Worm (Caenorhabditis elegans) whole organism, L4 larva: ENCODE data around the gene B0334.5.

Source experiments
- D1046.2 ChIP-seq: fragments of 200-800 bp; sonication (Bioruptor generic); IDR thresholded peaks from 2 replicates; pipeline ENCODE4 v1.3.6; 2022; ENCODE audit warnings: missing genetic modification characterization, missing compliant biosample characterization
- F37D6.2 ChIP-seq: sonication (generic microtip); optimal IDR thresholded peaks from 2 replicates; lab custom pipeline; 2016; ENCODE audit warnings: mild to moderate bottlenecking, missing genetic modification characterization, missing compliant biosample characterization
- R02D3.7 ChIP-seq: fragments of 150-350 bp; sonication (generic microtip); optimal IDR thresholded peaks from 3 replicates; lab custom pipeline; 2014; ENCODE audit warnings: missing biosample characterization, missing genetic modification characterization
- Y105C5A.15 ChIP-seq: fragments of 200-800 bp; sonication (Bioruptor generic); IDR thresholded peaks from 2 replicates; pipeline ENCODE4 v1.3.6; 2022; ENCODE audit warnings: missing genetic modification characterization, missing compliant biosample characterization
- Y48G9A.11 ChIP-seq: fragments of 200-800 bp; sonication (Bioruptor generic); IDR thresholded peaks from 2 replicates; pipeline ENCODE4 v1.3.6; 2022; ENCODE audit warnings: missing genetic modification reagents, missing genetic modification characterization, missing compliant biosample characterization
- aha-1 ChIP-seq: fragments of 150-350 bp; peaks from one replicate; lab custom pipeline; 2014; ENCODE audit warnings: missing biosample characterization, missing genetic modification characterization
- attf-4 ChIP-seq: sonication (generic microtip); optimal IDR thresholded peaks from 3 replicates; lab custom pipeline; 2017; ENCODE audit warnings: missing biosample characterization, missing genetic modification characterization
- ceh-20 ChIP-seq: fragments of 200-800 bp; sonication (Bioruptor generic); IDR thresholded peaks from 2 replicates; pipeline ENCODE4 v1.3.6; 2022; ENCODE audit warnings: missing genetic modification reagents, missing genetic modification characterization, missing compliant biosample characterization
- ceh-28 ChIP-seq: fragments of 150-350 bp; optimal IDR thresholded peaks from 2 replicates; lab custom pipeline; 2014; ENCODE audit warnings: missing biosample characterization, missing genetic modification reagents, missing genetic modification characterization
- ceh-62 ChIP-seq: sonication (generic microtip); optimal IDR thresholded peaks from 2 replicates; lab custom pipeline; 2017; ENCODE audit warnings: missing biosample characterization, missing genetic modification characterization
- dmd-6 ChIP-seq: fragments of 200-800 bp; sonication (Bioruptor generic); IDR thresholded peaks from 2 replicates; pipeline ENCODE4 v1.3.6; 2022; ENCODE audit warnings: missing genetic modification reagents, missing genetic modification characterization, missing compliant biosample characterization
- dmd-8 ChIP-seq: fragments of 200-800 bp; sonication (Bioruptor generic); IDR thresholded peaks from 2 replicates; pipeline ENCODE4 v1.3.6; 2022; ENCODE audit warnings: missing genetic modification characterization, missing compliant biosample characterization
- dmd-9 ChIP-seq: fragments of 200-800 bp; sonication (Bioruptor generic); IDR thresholded peaks from 2 replicates; pipeline ENCODE4 v1.3.6; 2022; ENCODE audit warnings: missing genetic modification reagents, missing genetic modification characterization, missing compliant biosample characterization
- dve-1 ChIP-seq: sonication (generic microtip); optimal IDR thresholded peaks from 2 replicates; lab custom pipeline; 2017; ENCODE audit warnings: antibody characterized with exemption, mild to moderate bottlenecking, missing genetic modification characterization, missing compliant biosample characterization; ENCODE audit not compliant: insufficient read depth
- gei-8 ChIP-seq: fragments of 200-800 bp; sonication (Bioruptor generic); optimal IDR thresholded peaks from 2 replicates; lab custom pipeline; 2018; ENCODE audit warnings: mild to moderate bottlenecking, missing genetic modification characterization, missing compliant biosample characterization
- hif-1 ChIP-seq, 2 experiments: sonication (generic microtip); optimal IDR thresholded peaks; 2 replicates each; lab custom pipeline; 2016 to 2017; ENCODE audit warnings: missing compliant biosample characterization in 2 of 2, missing genetic modification characterization in 2 of 2, missing genetic modification reagents in 2 of 2, missing genotype in 2 of 2, mild to moderate bottlenecking in 1 of 2
- hlh-11 ChIP-seq: fragments of 200-800 bp; sonication (Bioruptor generic); optimal IDR thresholded peaks from 2 replicates; lab custom pipeline; 2018; ENCODE audit warnings: mild to moderate bottlenecking, missing genetic modification characterization, missing compliant biosample characterization
- hlh-30 ChIP-seq: sonication (generic microtip); optimal IDR thresholded peaks from 2 replicates; lab custom pipeline; 2017; ENCODE audit warnings: antibody characterized with exemption, mild to moderate bottlenecking, missing genetic modification characterization, missing compliant biosample characterization; ENCODE audit not compliant: insufficient read depth
- lim-7 ChIP-seq: fragments of 200-800 bp; sonication (Bioruptor generic); IDR thresholded peaks from 2 replicates; pipeline ENCODE4 v1.3.6; 2022; ENCODE audit warnings: missing genetic modification characterization, missing compliant biosample characterization
- lin-38 ChIP-seq: fragments of 200-800 bp; sonication (Bioruptor generic); IDR thresholded peaks from 2 replicates; pipeline ENCODE4 v1.3.6; 2022; ENCODE audit warnings: missing genetic modification reagents, missing genetic modification characterization, missing compliant biosample characterization
- madf-5 ChIP-seq, 2 experiments: fragments of 200-800 bp; sonication (Bioruptor generic); IDR thresholded peaks; 2 replicates each; pipeline ENCODE4 v1.3.6; 2022; ENCODE audit warnings: missing compliant biosample characterization in 2 of 2, missing genetic modification characterization in 2 of 2
- mdl-1 ChIP-seq, 2 experiments: fragments of 150-350 bp in 1 of 2; sonication (generic microtip) in 1 of 2; optimal IDR thresholded peaks; 2 replicates each; lab custom pipeline; 2014 to 2017; ENCODE audit warnings: missing biosample characterization in 2 of 2, missing genetic modification characterization in 2 of 2
- nhr-102 ChIP-seq: sonication (generic microtip); optimal IDR thresholded peaks from 2 replicates; lab custom pipeline; 2016; ENCODE audit warnings: mild to moderate bottlenecking, missing genetic modification characterization, moderate library complexity, missing compliant biosample characterization
- nhr-237 ChIP-seq: sonication (generic microtip); optimal IDR thresholded peaks from 2 replicates; lab custom pipeline; 2017; ENCODE audit warnings: missing biosample characterization, missing genetic modification characterization
- nhr-28 ChIP-seq: fragments of 150-350 bp; optimal IDR thresholded peaks from 2 replicates; lab custom pipeline; 2014; ENCODE audit warnings: missing biosample characterization, missing genetic modification characterization
- nhr-42 ChIP-seq: fragments of 200-800 bp; sonication (Bioruptor generic); IDR thresholded peaks from 2 replicates; pipeline ENCODE4 v1.3.6; 2022; ENCODE audit warnings: missing genetic modification characterization, missing compliant biosample characterization
- nhr-48 ChIP-seq: sonication (generic microtip); optimal IDR thresholded peaks from 2 replicates; lab custom pipeline; 2016; ENCODE audit warnings: mild to moderate bottlenecking, missing genetic modification characterization, missing compliant biosample characterization
- nhr-6 ChIP-seq: fragments of 150-350 bp; optimal IDR thresholded peaks from 2 replicates; lab custom pipeline; 2014; ENCODE audit warnings: missing biosample characterization, missing genetic modification characterization
- nhr-76 ChIP-seq: fragments of 150-350 bp; optimal IDR thresholded peaks from 2 replicates; lab custom pipeline; 2014; ENCODE audit warnings: missing biosample characterization, missing genetic modification characterization
- nhr-77 ChIP-seq: fragments of 150-350 bp; optimal IDR thresholded peaks from 2 replicates; lab custom pipeline; 2014; ENCODE audit warnings: missing biosample characterization, missing genetic modification characterization
- pqm-1 ChIP-seq: sonication (generic microtip); optimal IDR thresholded peaks from 2 replicates; lab custom pipeline; 2017; ENCODE audit warnings: missing biosample characterization, missing genetic modification characterization
- saeg-2 ChIP-seq: fragments of 200-800 bp; sonication (Bioruptor generic); IDR thresholded peaks from 2 replicates; pipeline ENCODE4 v1.3.6; 2022; ENCODE audit warnings: missing genetic modification reagents, missing genetic modification characterization, missing compliant biosample characterization
- sdz-12 ChIP-seq: fragments of 200-800 bp; sonication (Bioruptor generic); optimal IDR thresholded peaks from 2 replicates; lab custom pipeline; 2018; ENCODE audit warnings: mild to moderate bottlenecking, missing genetic modification characterization, missing compliant biosample characterization
- set-16 ChIP-seq: fragments of 200-800 bp; sonication (Bioruptor generic); IDR thresholded peaks from 2 replicates; pipeline ENCODE4 v1.3.6; 2022; ENCODE audit warnings: missing genetic modification reagents, missing genetic modification characterization, missing compliant biosample characterization
- skn-1 ChIP-seq: fragments of 150-350 bp; optimal IDR thresholded peaks from 2 replicates; lab custom pipeline; 2014; ENCODE audit warnings: missing biosample characterization, missing genetic modification characterization
- snpc-1.2 ChIP-seq: fragments of 200-800 bp; sonication (Bioruptor generic); IDR thresholded peaks from 2 replicates; pipeline ENCODE4 v1.3.6; 2022; ENCODE audit warnings: missing genetic modification reagents, missing genetic modification characterization, missing compliant biosample characterization
- spr-1 ChIP-seq: sonication (generic microtip); optimal IDR thresholded peaks from 2 replicates; lab custom pipeline; 2016; ENCODE audit warnings: mild to moderate bottlenecking, missing genetic modification characterization, missing compliant biosample characterization
- spr-3 ChIP-seq: fragments of 200-800 bp; sonication (Bioruptor generic); optimal IDR thresholded peaks from 2 replicates; lab custom pipeline; 2018; ENCODE audit warnings: mild to moderate bottlenecking, missing genetic modification characterization, missing compliant biosample characterization
- unc-130 ChIP-seq: sonication (generic microtip); optimal IDR thresholded peaks from 2 replicates; lab custom pipeline; 2016; ENCODE audit warnings: missing genetic modification reagents, missing genetic modification characterization, missing compliant biosample characterization
- vab-7 ChIP-seq: fragments of 200-800 bp; sonication (Bioruptor generic); IDR thresholded peaks from 2 replicates; pipeline ENCODE4 v1.3.6; 2022; ENCODE audit warnings: missing genetic modification reagents, missing genetic modification characterization, missing compliant biosample characterization
- zfp-3 ChIP-seq: fragments of 200-800 bp; sonication (Bioruptor generic); conservative IDR thresholded peaks from 2 replicates; pipeline ENCODE4 v1.3.6; 2022; ENCODE audit warnings: missing genetic modification reagents, missing genetic modification characterization, missing compliant biosample characterization
- ztf-11 ChIP-seq: fragments of 150-350 bp; optimal IDR thresholded peaks from 2 replicates; lab custom pipeline; 2014; ENCODE audit warnings: missing biosample characterization, missing genetic modification characterization

Gene B0334.5

ce11 chrII:11536505-11536904 is 39.0 kb downstream of the B0334.5 start:
- peak; percentile 63 for TF ChIP-seq aha-1 (tag; lab: Kevin White, UChicago)
- no peak for TF ChIP-seq hlh-11 (tag; lab: Kevin White, UChicago)

ce11 chrII:11537115-11537514 is 39.6 kb downstream of the B0334.5 start:
- TF ChIP-seq nhr-6 (tag; lab: Kevin White, UChicago) (no peak), vab-7 (GFP tag; lab: Robert Waterston, UW) (no peak), gei-8 (GFP tag; lab: Kevin White, UChicago) (no peak), sdz-12 (GFP tag; lab: Kevin White, UChicago) (no peak), lin-38 (GFP tag; lab: Robert Waterston, UW) (peak; percentile 73), snpc-1.2 (GFP tag; lab: Robert Waterston, UW) (no peak), attf-4 (tag; lab: Kevin White, UChicago) (no peak), ceh-28 (tag; lab: Kevin White, UChicago) (no peak), set-16 (GFP tag; lab: Robert Waterston, UW) (peak; percentile 82), nhr-77 (tag; lab: Kevin White, UChicago) (no peak), ceh-20 (GFP tag; lab: Robert Waterston, UW) (no peak), F37D6.2 (tag; lab: Kevin White, UChicago) (no peak), lim-7 (GFP tag; lab: Robert Waterston, UW) (no peak), zfp-3 (GFP tag; lab: Robert Waterston, UW) (no peak), nhr-28 (tag; lab: Kevin White, UChicago) (no peak), nhr-102 (tag; lab: Kevin White, UChicago) (no peak), hif-1 (tag; optimal IDR thresholded peaks at IDR 0.05; lab: Kevin White, UChicago) (no peak), dve-1 (tag; lab: Kevin White, UChicago) (no peak), saeg-2 (GFP tag; lab: Robert Waterston, UW) (no peak), mdl-1 (tag; optimal IDR thresholded peaks at IDR 0.05; lab: Kevin White, UChicago) (peak in 1 of 2 experiments; percentile 3), hlh-30 (no peak), Y48G9A.11 (GFP tag; lab: Robert Waterston, UW) (peak; percentile 64; the same call in 1 of the 2 replicates), spr-1 (tag; lab: Kevin White, UChicago) (no peak), dmd-6 (GFP tag; lab: Robert Waterston, UW) (no peak), pqm-1 (tag; lab: Kevin White, UChicago) (no peak), D1046.2 (0 out of 2 replicates have a peak, but pooled peaks have one; percentile 8), R02D3.7 (tag; lab: Kevin White, UChicago) (no peak), madf-5 (GFP tag; IDR thresholded peaks at IDR 0.05; lab: Robert Waterston, UW) (no peak), Y105C5A.15 (GFP tag; lab: Robert Waterston, UW) (no peak), nhr-237 (no peak), ceh-62 (no peak), nhr-42 (GFP tag; lab: Robert Waterston, UW) (no peak), nhr-76 (tag; lab: Kevin White, UChicago) (no peak), ztf-11 (no peak), dmd-9 (GFP tag; lab: Robert Waterston, UW) (no peak), skn-1 (tag; lab: Kevin White, UChicago) (no peak), unc-130 (GFP tag; lab: Kevin White, UChicago) (peak; percentile 70), nhr-48 (no peak), spr-3 (GFP tag; lab: Kevin White, UChicago) (peak; percentile 9), dmd-8 (GFP tag; lab: Robert Waterston, UW) (no peak)
